Fruit fly (Drosophila melanogaster): ENCODE measurements around the gene Pomp.
A peak's percentile ranks its signal among the peaks of the same experiment; 100 is the strongest.

Pomp gene

dm6 chr2L:20758847-20759465 is 28.5 kb upstream of the Pomp start (continued):
- TF ChIP-seq Neu2 (GFP tag; optimal IDR thresholded peaks at IDR 0.05; ENCODE audit: borderline replicate concordance) (peak; percentile 10), CG7839 (tag; optimal IDR thresholded peaks at IDR 0.05) (peak; percentile 77), CG13424 (tag; optimal IDR thresholded peaks at IDR 0.05) (peak; percentile 54), CG9797 (GFP tag; optimal IDR thresholded peaks at IDR 0.05) (no peak), sob (GFP tag; IDR thresholded peaks at IDR 0.05) (peak; percentile 86), gcm2 (GFP tag; optimal IDR thresholded peaks at IDR 0.05) (peak; percentile 20), CG10274 (GFP tag; optimal IDR thresholded peaks at IDR 0.05) (peak; percentile 59), sisA (GFP tag; IDR thresholded peaks at IDR 0.05) (peak; percentile 41; the same call in 1 of the 2 replicates), D19A (tag; optimal IDR thresholded peaks at IDR 0.05) (peak; percentile 52), CG11695 (GFP tag; IDR thresholded peaks at IDR 0.05) (peak; percentile 75), CG15514 (GFP tag; optimal IDR thresholded peaks at IDR 0.05) (peak; percentile 80), CG18262 (tag; optimal IDR thresholded peaks at IDR 0.05) (peak; percentile 68), CG3847 (GFP tag; IDR thresholded peaks at IDR 0.05) (peak; percentile 72), phol (tag; optimal IDR thresholded peaks at IDR 0.05) (peak; percentile 66), GATAe (GFP tag; conservative IDR thresholded peaks at IDR 0.05) (peak; percentile 26; the same call in 1 of the 2 replicates), en (GFP tag; optimal IDR thresholded peaks at IDR 0.05) (peak; percentile 15), cad (GFP tag; optimal IDR thresholded peaks at IDR 0.05) (no peak), h (optimal IDR thresholded peaks at IDR 0.05) (no peak), Drgx (GFP tag; IDR thresholded peaks at IDR 0.05) (peak; percentile 86), ind (GFP tag; optimal IDR thresholded peaks at IDR 0.05) (peak; percentile 68), Dref (GFP tag; IDR thresholded peaks at IDR 0.05) (no peak), zfh2 (GFP tag; optimal IDR thresholded peaks at IDR 0.05) (peak; percentile 57), disco-r (GFP tag; optimal IDR thresholded peaks at IDR 0.05) (peak; percentile 17), CG10462 (GFP tag; optimal IDR thresholded peaks at IDR 0.05) (no peak), CG2712 (tag; optimal IDR thresholded peaks at IDR 0.05) (peak; percentile 82), CG7963 (GFP tag; IDR thresholded peaks at IDR 0.05; ENCODE audit: partially characterized antibody) (no peak), unc-4 (GFP tag; IDR thresholded peaks at IDR 0.05; ENCODE audit: partially characterized antibody) (no peak), fu2 (GFP tag; optimal IDR thresholded peaks at IDR 0.05) (peak; percentile 42), shn (GFP tag; optimal IDR thresholded peaks at IDR 0.05) (peak; percentile 33), psq (GFP tag; optimal IDR thresholded peaks at IDR 0.05) (no peak), CG12659 (GFP tag; optimal IDR thresholded peaks at IDR 0.05) (peak; percentile 64), CG18476 (GFP tag; optimal IDR thresholded peaks at IDR 0.05) (peak; percentile 45), zf30C (GFP tag; optimal IDR thresholded peaks at IDR 0.05) (peak; percentile 67), CG30431 (GFP tag; optimal IDR thresholded peaks at IDR 0.05) (peak; percentile 10), sd (tag; optimal IDR thresholded peaks at IDR 0.05) (no peak), Kr (GFP tag; optimal IDR thresholded peaks at IDR 0.05) (no peak), Spps (tag; optimal IDR thresholded peaks at IDR 0.05) (peak; percentile 27), gro (GFP tag; optimal IDR thresholded peaks at IDR 0.05) (peak; percentile 43), CG15696 (tag; optimal IDR thresholded peaks at IDR 0.05) (peak; percentile 46), HLH54F (GFP tag; optimal IDR thresholded peaks at IDR 0.05) (peak; percentile 65), CG11723 (GFP tag; optimal IDR thresholded peaks at IDR 0.05) (no peak), jing (GFP tag; optimal IDR thresholded peaks at IDR 0.05) (no peak), bowl (GFP tag; IDR thresholded peaks at IDR 0.05) (no peak), C15 (GFP tag; IDR thresholded peaks at IDR 0.05) (peak; percentile 62; the same call in 2 of the 3 replicates), CG8478 (optimal IDR thresholded peaks at IDR 0.05) (no peak), CG10654 (GFP tag; optimal IDR thresholded peaks at IDR 0.05) (peak; percentile 19), grn (GFP tag; optimal IDR thresholded peaks at IDR 0.05) (no peak), pros (GFP tag; optimal IDR thresholded peaks at IDR 0.05) (no peak), CG15011 (GFP tag; optimal IDR thresholded peaks at IDR 0.05) (peak; percentile 58), so (GFP tag; IDR thresholded peaks at IDR 0.05) (peak; percentile 75; the same call in 2 of the 3 replicates), twi (tag; optimal IDR thresholded peaks at IDR 0.05) (peak; percentile 1)
